Worm (Caenorhabditis elegans) whole organism, L2 larva: ENCODE results near the gene srx-51.

Experiments
- F13H6.1 ChIP-seq: sonication (generic microtip); optimal IDR thresholded peaks from 2 replicates; lab custom pipeline; 2016; ENCODE audit warnings: missing genetic modification characterization, missing compliant biosample characterization
- aly-2 ChIP-seq: fragments of 150-350 bp; optimal IDR thresholded peaks from 2 replicates; lab custom pipeline; 2014; ENCODE audit warnings: missing biosample characterization, missing genetic modification characterization
- ama-1 ChIP-seq: fragments of 150-350 bp; optimal IDR thresholded peaks from 2 replicates; lab custom pipeline; 2018; ENCODE audit warnings: inconsistent platforms
- blmp-1 ChIP-seq: sonication (generic microtip); optimal IDR thresholded peaks from 2 replicates; lab custom pipeline; 2017; ENCODE audit warnings: missing genetic modification characterization, mild to moderate bottlenecking, missing compliant biosample characterization, antibody characterized with exemption, moderate library complexity; ENCODE audit not compliant: insufficient read depth
- ceh-16 ChIP-seq: fragments of 150-350 bp; optimal IDR thresholded peaks from 2 replicates; lab custom pipeline; 2014; ENCODE audit warnings: missing biosample characterization, missing genetic modification characterization
- ceh-82 ChIP-seq: fragments of 150-350 bp; optimal IDR thresholded peaks from 2 replicates; lab custom pipeline; 2014; ENCODE audit warnings: missing biosample characterization, missing genetic modification characterization
- crh-2 ChIP-seq: sonication (generic microtip); optimal IDR thresholded peaks from 2 replicates; lab custom pipeline; 2017; ENCODE audit warnings: missing biosample characterization, missing genetic modification characterization
- dmd-4 ChIP-seq: sonication (generic microtip); optimal IDR thresholded peaks from 2 replicates; lab custom pipeline; 2017; ENCODE audit warnings: missing biosample characterization, missing genetic modification characterization
- egl-27 ChIP-seq: sonication (generic microtip); optimal IDR thresholded peaks from 3 replicates; lab custom pipeline; 2017; ENCODE audit warnings: missing biosample characterization, missing genetic modification reagents, missing genetic modification characterization
- elt-1 ChIP-seq: fragments of 150-350 bp; optimal IDR thresholded peaks from 2 replicates; lab custom pipeline; 2014; ENCODE audit warnings: missing biosample characterization, missing genetic modification characterization
- elt-3 ChIP-seq: sonication (generic microtip); optimal IDR thresholded peaks from 2 replicates; lab custom pipeline; 2017; ENCODE audit warnings: missing biosample characterization, missing genetic modification characterization
- gmeb-1 ChIP-seq: fragments of 150-350 bp; optimal IDR thresholded peaks from 2 replicates; lab custom pipeline; 2014; ENCODE audit warnings: missing biosample characterization, missing genetic modification characterization
- lin-11 ChIP-seq: fragments of 150-350 bp; sonication (generic microtip); optimal IDR thresholded peaks from 2 replicates; lab custom pipeline; 2014; ENCODE audit warnings: missing biosample characterization, missing genetic modification characterization, inconsistent platforms, mixed read lengths
- lin-13 ChIP-seq: fragments of 150-350 bp; optimal IDR thresholded peaks from 2 replicates; lab custom pipeline; 2014; ENCODE audit warnings: missing biosample characterization, missing genetic modification reagents, missing genetic modification characterization
- mab-5 ChIP-seq: fragments of 150-350 bp; optimal IDR thresholded peaks from 2 replicates; lab custom pipeline; 2014; ENCODE audit warnings: missing biosample characterization, missing genetic modification characterization
- mbf-1 ChIP-seq: sonication (generic microtip); optimal IDR thresholded peaks from 2 replicates; lab custom pipeline; 2017; ENCODE audit warnings: missing biosample characterization, missing genetic modification characterization
- mdl-1 ChIP-seq, 2 experiments: fragments of 150-350 bp in 1 of 2; sonication (generic microtip) in 1 of 2; optimal IDR thresholded peaks; 2 replicates each; lab custom pipeline; 2017; ENCODE audit warnings: missing biosample characterization in 2 of 2, missing genetic modification characterization in 2 of 2
- nhr-10 ChIP-seq: sonication (generic microtip); optimal IDR thresholded peaks from 2 replicates; lab custom pipeline; 2017; ENCODE audit warnings: missing biosample characterization, missing genetic modification characterization
- nhr-11 ChIP-seq: fragments of 150-350 bp; optimal IDR thresholded peaks from 2 replicates; lab custom pipeline; 2014; ENCODE audit warnings: missing biosample characterization, missing genetic modification characterization
- nhr-12 ChIP-seq: fragments of 150-350 bp; optimal IDR thresholded peaks from 2 replicates; lab custom pipeline; 2014; ENCODE audit warnings: missing biosample characterization, missing genetic modification characterization
- nhr-21 ChIP-seq: fragments of 150-350 bp; optimal IDR thresholded peaks from 2 replicates; lab custom pipeline; 2014; ENCODE audit warnings: missing biosample characterization, missing genetic modification characterization
- nhr-23 ChIP-seq: fragments of 150-350 bp; optimal IDR thresholded peaks from 2 replicates; lab custom pipeline; 2014; ENCODE audit warnings: missing biosample characterization, missing genetic modification reagents, missing genetic modification characterization
- nhr-237 ChIP-seq: fragments of 150-350 bp; optimal IDR thresholded peaks from 2 replicates; lab custom pipeline; 2014; ENCODE audit warnings: missing biosample characterization, missing genetic modification characterization
- nhr-25 ChIP-seq: fragments of 150-350 bp; sonication (generic microtip); optimal IDR thresholded peaks from 3 replicates; lab custom pipeline; 2014; ENCODE audit warnings: missing biosample characterization, missing genetic modification characterization
- nhr-6 ChIP-seq: fragments of 150-350 bp; optimal IDR thresholded peaks from 2 replicates; lab custom pipeline; 2014; ENCODE audit warnings: missing biosample characterization, missing genetic modification characterization
- nhr-77 ChIP-seq: fragments of 150-350 bp; optimal IDR thresholded peaks from 2 replicates; lab custom pipeline; 2014; ENCODE audit warnings: missing biosample characterization, missing genetic modification characterization
- peb-1 ChIP-seq: fragments of 150-350 bp; optimal IDR thresholded peaks from 2 replicates; lab custom pipeline; 2014; ENCODE audit warnings: missing biosample characterization, missing genetic modification characterization
- sma-3 ChIP-seq: sonication (generic microtip); optimal IDR thresholded peaks from 2 replicates; lab custom pipeline; 2016; ENCODE audit warnings: missing genetic modification reagents, missing genetic modification characterization, missing compliant biosample characterization
- sma-9 ChIP-seq, 2 experiments: fragments of 150-350 bp in 1 of 2; sonication (generic microtip) in 1 of 2; optimal IDR thresholded peaks; 2 replicates each; lab custom pipeline; 2014 to 2016; ENCODE audit warnings: missing genetic modification characterization in 2 of 2, mild to moderate bottlenecking in 1 of 2, missing biosample characterization in 1 of 2, missing compliant biosample characterization in 1 of 2, missing genetic modification reagents in 1 of 2, moderate library complexity in 1 of 2
- unc-39 ChIP-seq: fragments of 150-350 bp; optimal IDR thresholded peaks from 2 replicates; lab custom pipeline; 2014; ENCODE audit warnings: missing biosample characterization, missing genetic modification characterization
- unc-62 ChIP-seq: fragments of 150-350 bp; optimal IDR thresholded peaks from 2 replicates; lab custom pipeline; 2014; ENCODE audit warnings: missing biosample characterization, missing genetic modification reagents, missing genetic modification characterization
- ztf-1 ChIP-seq: fragments of 200-800 bp; sonication (Bioruptor generic); conservative IDR thresholded peaks from 2 replicates; pipeline ENCODE4 v1.3.6; 2022; ENCODE audit warnings: missing genetic modification characterization, missing compliant biosample characterization
- ztf-11 ChIP-seq: sonication (generic microtip); optimal IDR thresholded peaks from 2 replicates; lab custom pipeline; 2017; ENCODE audit warnings: missing biosample characterization, missing genetic modification characterization

Gene srx-51

ce11 chrV:15274757-15275156, 6.9 kb upstream of the srx-51 start, which contains the start of gene srw-16:
srw-16 (minus strand) TSS chrV:15274857.
- no peak for TF ChIP-seq ceh-16 (tag; lab: Kevin White, UChicago)
- TF ChIP-seq F13H6.1 (tag; lab: Kevin White, UChicago): no peak
- TF ChIP-seq elt-1 (tag; lab: Kevin White, UChicago): no peak
- no peak for TF ChIP-seq nhr-6

DNA sequence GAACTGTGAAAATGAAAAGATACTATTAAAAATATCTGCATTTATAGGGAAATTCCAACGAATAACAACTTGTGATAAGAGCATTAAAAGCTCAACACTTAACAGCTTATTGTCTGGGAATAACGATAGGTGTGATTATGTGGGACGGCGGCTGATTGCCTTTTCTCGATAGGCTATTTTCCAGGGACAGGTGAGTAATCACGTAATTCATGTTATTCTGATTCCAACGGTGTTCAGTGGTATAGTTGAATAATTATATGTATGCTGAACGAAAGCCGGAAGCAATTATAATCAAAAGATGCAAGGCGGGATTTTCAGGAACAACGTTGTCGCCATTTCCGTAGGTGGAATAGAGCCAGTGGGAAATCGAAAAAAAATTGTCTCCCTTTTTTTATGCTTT, 4.8 kb upstream of the srx-51 start, which contains the start of gene srw-17:
TSS of gene srw-17 (minus strand) at position 101 of the 400 bp plus-strand sequence.
- TF ChIP-seq ztf-1 (no peak), nhr-23 (tag; lab: Kevin White, UChicago) (no peak), nhr-10 (tag; lab: Kevin White, UChicago) (no peak), mbf-1 (no peak), nhr-11 (tag; lab: Kevin White, UChicago) (no peak), nhr-25 (tag; lab: Kevin White, UChicago) (no peak), crh-2 (no peak), ztf-11 (tag; lab: Kevin White, UChicago) (no peak), ceh-82 (no peak), egl-27 (tag; lab: Kevin White, UChicago) (no peak), lin-11 (tag; lab: Kevin White, UChicago) (no peak), mab-5 (no peak), elt-3 (tag; lab: Kevin White, UChicago) (no peak), gmeb-1 (no peak), aly-2 (tag; lab: Kevin White, UChicago) (no peak), ceh-16 (tag; lab: Kevin White, UChicago) (no peak)

- peak; percentile 51 for TF ChIP-seq sma-9 (GFP tag; optimal IDR thresholded peaks at IDR 0.05; lab: Kevin White, UChicago)
- no peak for TF ChIP-seq sma-9 (tag; optimal IDR thresholded peaks at IDR 0.05; lab: Kevin White, UChicago)
- no peak for TF ChIP-seq blmp-1 (tag; lab: Kevin White, UChicago)
- TF ChIP-seq, all 48 proteins: peak for 1
Observed at ce11 chrV:15285984-15286383, 4.3 kb downstream of the srx-51 start.

- TF ChIP-seq ama-1 (lab: Kevin White, UChicago) (no peak), F13H6.1 (tag; lab: Kevin White, UChicago) (no peak), nhr-21 (tag; lab: Kevin White, UChicago) (no peak), lin-11 (tag; lab: Kevin White, UChicago) (no peak), unc-39 (tag; lab: Kevin White, UChicago) (no peak), nhr-25 (tag; lab: Kevin White, UChicago) (no peak), egl-27 (tag; lab: Kevin White, UChicago) (no peak), mbf-1 (no peak), unc-62 (no peak), mdl-1 (tag; optimal IDR thresholded peaks at IDR 0.05; lab: Kevin White, UChicago) (no peak), nhr-6 (no peak), nhr-12 (no peak), lin-13 (no peak), sma-3 (GFP tag; lab: Kevin White, UChicago) (no peak), peb-1 (tag; lab: Kevin White, UChicago) (no peak), dmd-4 (tag; lab: Kevin White, UChicago) (no peak), elt-1 (tag; lab: Kevin White, UChicago) (no peak), ceh-82 (no peak), ceh-16 (tag; lab: Kevin White, UChicago) (no peak), crh-2 (no peak)
Observed at ce11 chrV:15287856-15288255, 6.2 kb downstream of the srx-51 start, which contains the start of gene cyp-34A1. cyp-34A1 (minus strand) TSS chrV:15287956.

DNA sequence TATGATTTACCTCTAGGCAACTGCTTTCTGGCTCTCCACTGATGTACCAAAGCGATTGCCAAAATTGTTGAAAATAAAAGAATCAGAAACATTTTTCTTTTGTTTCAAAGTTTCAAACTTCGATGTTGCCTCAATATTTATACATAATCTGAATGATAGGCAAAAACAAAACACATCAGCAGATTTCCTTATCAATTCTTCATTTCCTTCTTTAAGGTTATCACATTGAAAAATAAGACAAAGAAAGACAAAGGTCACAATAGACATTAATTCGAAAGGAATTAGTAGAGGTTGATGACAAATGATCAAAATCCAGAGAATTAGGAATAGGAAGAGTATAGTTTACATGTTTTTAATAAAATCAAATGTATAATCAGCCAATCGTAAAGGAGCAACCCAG, 9.3 kb downstream of the srx-51 start, which contains the start of gene cyp-34A2:
TSS of gene cyp-34A2 (minus strand) at position 101 of the 400 bp plus-strand sequence.
- TF ChIP-seq nhr-77: no peak
- no peak for TF ChIP-seq ceh-82
- no peak for TF ChIP-seq nhr-12
- no peak for TF ChIP-seq unc-62
- no peak for TF ChIP-seq lin-13
- TF ChIP-seq nhr-237: no peak
- TF ChIP-seq dmd-4 (tag; lab: Kevin White, UChicago): no peak
- no peak for TF ChIP-seq nhr-6
- TF ChIP-seq nhr-21 (tag; lab: Kevin White, UChicago): no peak
- TF ChIP-seq F13H6.1 (tag; lab: Kevin White, UChicago): no peak
- TF ChIP-seq nhr-10 (tag; lab: Kevin White, UChicago): no peak
- TF ChIP-seq, all 48 proteins: peak for 0
